Fruit fly (Drosophila melanogaster) whole organism, pupa: ENCODE data around the gene mtTFB2.

Source experiments
- CG10348 ChIP-seq: fragments of 200-800 bp; sonication (Bioruptor generic); IDR thresholded peaks from 2 replicates; pipeline ENCODE4 v1.3.6; 2022; ENCODE audit warnings: missing biosample characterization, missing genetic modification characterization
- CG15710 ChIP-seq: fragments of 200-800 bp; sonication (Bioruptor generic); optimal IDR thresholded peaks from 2 replicates; lab custom pipeline; 2018; ENCODE audit warnings: missing biosample characterization, mild to moderate bottlenecking, missing genetic modification characterization, moderate library complexity
- CG32121 ChIP-seq: fragments of 200-800 bp; sonication (Bioruptor generic); IDR thresholded peaks from 2 replicates; pipeline ENCODE4 v1.3.6; 2022; ENCODE audit warnings: missing biosample characterization, missing genetic modification characterization
- CG8159 ChIP-seq: fragments of 200-800 bp; sonication (Bioruptor generic); optimal IDR thresholded peaks from 3 replicates; lab custom pipeline; 2018; ENCODE audit warnings: missing biosample characterization, mild to moderate bottlenecking, missing genetic modification characterization, moderate library complexity
- D1 ChIP-seq: fragments of 200-800 bp; sonication (Bioruptor generic); optimal IDR thresholded peaks from 2 replicates; lab custom pipeline; 2018; ENCODE audit warnings: missing biosample characterization, mild to moderate bottlenecking, missing genetic modification characterization, moderate library complexity
- EcR ChIP-seq: fragments of 200-800 bp; sonication (Bioruptor generic); optimal IDR thresholded peaks from 3 replicates; lab custom pipeline; 2019; ENCODE audit warnings: missing biosample characterization, missing genetic modification characterization, mild to moderate bottlenecking, moderate library complexity, missing genetic modification reagents
- Ets98B ChIP-seq: fragments of 200-800 bp; sonication (Bioruptor generic); IDR thresholded peaks from 2 replicates; pipeline ENCODE4 v1.3.6; 2022; ENCODE audit warnings: missing biosample characterization, missing genetic modification characterization
- Snoo ChIP-seq: fragments of 200-800 bp; sonication (Bioruptor generic); optimal IDR thresholded peaks from 3 replicates; lab custom pipeline; 2017; ENCODE audit warnings: missing biosample characterization, mild to moderate bottlenecking, missing genetic modification characterization, inconsistent platforms

DNA sequence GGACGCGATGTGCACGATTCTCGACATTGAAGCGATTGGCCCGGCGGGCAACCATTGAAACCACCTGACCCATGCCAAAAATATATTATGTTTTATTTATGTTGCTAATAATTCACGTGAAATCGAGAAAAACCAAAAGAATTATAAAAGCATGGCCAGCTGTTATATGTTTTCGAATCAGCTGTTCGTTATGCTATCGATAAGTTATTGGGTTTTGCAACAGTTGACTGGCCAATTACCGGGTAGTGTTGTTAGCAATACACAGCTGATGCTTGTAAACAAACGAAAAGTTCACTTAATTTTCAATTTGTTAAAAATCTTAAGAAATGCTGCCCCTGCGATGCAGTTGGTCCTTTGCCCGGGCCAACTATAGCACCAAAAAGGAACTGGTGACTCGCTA is at the start of gene mtTFB2, which contains the start of gene CG11722:
- TF ChIP-seq D1 (tag; lab: Kevin White, UChicago) (no peak), CG10348 (GFP tag; lab: Robert Waterston, UW) (no peak), CG32121 (no peak), Snoo (no peak), Ets98B (GFP tag; lab: Robert Waterston, UW) (no peak), CG8159 (tag; lab: Kevin White, UChicago) (no peak), CG15710 (no peak), EcR (GFP tag; lab: Kevin White, UChicago) (no peak)
